Fruit fly (Drosophila melanogaster): ENCODE data around the gene ase.

dm6 chrX:487517-487957, 27.0 kb downstream of the ase start, which contains the start of the genes CG18273 and CG3156:
- TF ChIP-seq CG1602 (GFP tag; optimal IDR thresholded peaks at IDR 0.05) (no peak), Sox102F (GFP tag; optimal IDR thresholded peaks at IDR 0.05) (no peak), psq (GFP tag; optimal IDR thresholded peaks at IDR 0.05) (no peak), danr (GFP tag; IDR thresholded peaks at IDR 0.05) (no peak), CG30431 (GFP tag; optimal IDR thresholded peaks at IDR 0.05) (no peak), MBD-R2 (GFP tag; IDR thresholded peaks at IDR 0.05) (peak; percentile 70), CHES-1-like (GFP tag; optimal IDR thresholded peaks at IDR 0.05) (peak; percentile 66), crp (GFP tag; optimal IDR thresholded peaks at IDR 0.05) (peak; percentile 40 to 91)

Data from whole organism, embryonic.